Fruit fly (Drosophila melanogaster) whole organism, adult: ENCODE data around the gene CG14109.

Source experiments
- CG11617 ChIP-seq: fragments of 200-800 bp; sonication (Bioruptor generic); optimal IDR thresholded peaks from 2 replicates; lab custom pipeline; 2017; ENCODE audit warnings: mild to moderate bottlenecking, missing biosample characterization, missing genetic modification reagents, missing genetic modification characterization
- CG12768 ChIP-seq: fragments of 200-800 bp; sonication (Bioruptor generic); optimal IDR thresholded peaks from 2 replicates; lab custom pipeline; 2017; ENCODE audit warnings: missing biosample characterization, missing genetic modification characterization, mild to moderate bottlenecking, moderate library complexity, missing genetic modification reagents
- CG14711 ChIP-seq: fragments of 200-800 bp; sonication (Bioruptor generic); optimal IDR thresholded peaks from 2 replicates; lab custom pipeline; 2018; ENCODE audit warnings: missing biosample characterization, mild to moderate bottlenecking, missing genetic modification characterization, moderate library complexity
- CG33017 ChIP-seq: fragments of 200-800 bp; sonication (Bioruptor generic); optimal IDR thresholded peaks from 2 replicates; lab custom pipeline; 2018; ENCODE audit warnings: missing biosample characterization, mild to moderate bottlenecking, missing genetic modification characterization, moderate library complexity
- CG7045 ChIP-seq: fragments of 200-800 bp; sonication (Bioruptor generic); optimal IDR thresholded peaks from 2 replicates; lab custom pipeline; 2017; ENCODE audit warnings: missing biosample characterization, mild to moderate bottlenecking, missing genetic modification characterization
- Crg-1 ChIP-seq: fragments of 200-800 bp; sonication (Bioruptor generic); optimal IDR thresholded peaks from 2 replicates; lab custom pipeline; 2016; ENCODE audit warnings: missing biosample characterization, missing genetic modification characterization
- Hr96 ChIP-seq: fragments of 200-800 bp; sonication (Bioruptor generic); optimal IDR thresholded peaks from 2 replicates; lab custom pipeline; 2016; ENCODE audit warnings: missing biosample characterization, missing genetic modification characterization
- Mnt ChIP-seq: fragments of 200-800 bp; sonication (Bioruptor generic); optimal IDR thresholded peaks from 2 replicates; lab custom pipeline; 2016; ENCODE audit warnings: missing biosample characterization, mild to moderate bottlenecking, missing genetic modification characterization
- bab1 ChIP-seq: fragments of 200-800 bp; sonication (Bioruptor generic); optimal IDR thresholded peaks from 3 replicates; lab custom pipeline; 2019; ENCODE audit warnings: missing biosample characterization, mild to moderate bottlenecking, missing genetic modification characterization, moderate library complexity
- cic ChIP-seq: fragments of 200-800 bp; sonication (Bioruptor generic); optimal IDR thresholded peaks from 2 replicates; lab custom pipeline; 2017; ENCODE audit warnings: missing biosample characterization, mild to moderate bottlenecking, missing genetic modification characterization, moderate library complexity
- cnc ChIP-seq, 2 experiments: fragments of >200 bp; optimal IDR thresholded peaks; 2 replicates each; lab custom pipeline; 2017
- kay ChIP-seq: fragments of 200-800 bp; sonication (Bioruptor generic); peaks from one replicate; lab custom pipeline; 2016; ENCODE audit warnings: missing biosample characterization, missing genetic modification characterization, borderline replicate concordance
- ovo ChIP-seq: fragments of 200-800 bp; sonication (Bioruptor generic); optimal IDR thresholded peaks from 2 replicates; lab custom pipeline; 2016; ENCODE audit warnings: missing biosample characterization, missing genetic modification characterization
- pad ChIP-seq: fragments of 200-800 bp; sonication (Bioruptor generic); optimal IDR thresholded peaks from 3 replicates; lab custom pipeline; 2017; ENCODE audit warnings: missing biosample characterization, missing genetic modification characterization, mild to moderate bottlenecking, moderate library complexity, missing genetic modification reagents

DNA sequence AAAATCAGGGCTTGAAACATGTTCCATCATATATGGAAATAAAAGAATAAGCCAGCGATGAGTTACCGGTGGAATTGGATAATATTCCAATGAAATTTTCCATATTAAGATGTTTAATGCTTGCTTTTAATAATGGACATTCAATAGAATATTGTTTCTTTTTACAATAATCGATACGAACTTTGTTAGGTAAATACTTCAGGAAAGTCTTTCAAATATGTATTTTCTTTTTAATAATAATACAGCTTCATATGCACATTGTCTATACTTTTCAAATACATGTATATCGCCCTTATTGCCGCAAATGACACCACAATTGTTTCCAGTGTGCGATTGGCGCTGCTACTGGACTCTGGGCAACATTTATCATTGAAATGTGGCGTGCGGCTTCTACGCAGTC, 33.8 kb upstream of the CG14109 start:
- TF ChIP-seq ovo (GFP tag; lab: Kevin White, UChicago) (no peak), CG11617 (no peak), CG12768 (no peak), cnc (optimal IDR thresholded peaks at IDR 0.05; lab: Kevin White, UChicago) (no peak), cic (GFP tag; lab: Kevin White, UChicago) (no peak), kay (GFP tag; lab: Kevin White, UChicago) (no peak), Crg-1 (GFP tag; lab: Kevin White, UChicago) (no peak), Mnt (GFP tag; lab: Kevin White, UChicago) (no peak), pad (GFP tag; lab: Kevin White, UChicago) (no peak), CG14711 (tag; lab: Kevin White, UChicago) (no peak), Hr96 (GFP tag; lab: Kevin White, UChicago) (no peak), bab1 (GFP tag; lab: Kevin White, UChicago) (no peak), CG7045 (GFP tag; lab: Kevin White, UChicago) (no peak), CG33017 (tag; lab: Kevin White, UChicago) (no peak)
